Worm (Caenorhabditis elegans) whole organism, early embryonic: ENCODE data around the gene F58A4.2.

ENCODE experiments used
- B0310.2 ChIP-seq: sonication (generic microtip); optimal IDR thresholded peaks from 2 replicates; lab custom pipeline; 2016; ENCODE audit warnings: mild to moderate bottlenecking, missing genetic modification characterization, missing compliant biosample characterization
- F13C5.2 ChIP-seq: sonication (generic microtip); optimal IDR thresholded peaks from 2 replicates; lab custom pipeline; 2017; ENCODE audit warnings: mild to moderate bottlenecking, missing genetic modification characterization, inconsistent platforms, missing compliant biosample characterization
- aly-1 ChIP-seq: sonication (generic microtip); optimal IDR thresholded peaks from 2 replicates; lab custom pipeline; 2016; ENCODE audit warnings: missing genetic modification characterization, missing compliant biosample characterization
- ama-1 ChIP-seq: fragments of 150-350 bp; optimal IDR thresholded peaks from 2 replicates; lab custom pipeline; 2014
- ceh-13 ChIP-seq: fragments of 200-800 bp; sonication (Bioruptor generic); optimal IDR thresholded peaks from 2 replicates; lab custom pipeline; 2018; ENCODE audit warnings: mild to moderate bottlenecking, missing genetic modification characterization, missing compliant biosample characterization
- ceh-36 ChIP-seq: sonication (generic microtip); optimal IDR thresholded peaks from 2 replicates; lab custom pipeline; 2016; ENCODE audit warnings: missing genetic modification characterization, inconsistent platforms, missing compliant biosample characterization
- ets-7 ChIP-seq: sonication (generic microtip); optimal IDR thresholded peaks from 2 replicates; lab custom pipeline; 2016; ENCODE audit warnings: missing genotype, missing genetic modification characterization, missing compliant biosample characterization
- flt-1 ChIP-seq: fragments of 200-800 bp; sonication (Bioruptor generic); IDR thresholded peaks from 2 replicates; pipeline ENCODE4 v1.3.6; 2022; ENCODE audit warnings: missing genetic modification characterization, missing compliant biosample characterization
- hmbx-1 ChIP-seq: sonication (generic microtip); optimal IDR thresholded peaks from 2 replicates; lab custom pipeline; 2016; ENCODE audit warnings: mild to moderate bottlenecking, missing genetic modification characterization, missing compliant biosample characterization
- hmg-4 ChIP-seq: fragments of 200-800 bp; sonication (Bioruptor generic); optimal IDR thresholded peaks from 2 replicates; lab custom pipeline; 2018; ENCODE audit warnings: mild to moderate bottlenecking, missing genetic modification characterization, missing compliant biosample characterization
- hnd-1 ChIP-seq: sonication (generic microtip); optimal IDR thresholded peaks from 2 replicates; lab custom pipeline; 2016; ENCODE audit warnings: missing genetic modification characterization, missing compliant biosample characterization
- pes-1 ChIP-seq: fragments of 200-800 bp; sonication (Bioruptor generic); IDR thresholded peaks from 2 replicates; pipeline ENCODE4 v1.3.6; 2022; ENCODE audit warnings: missing genetic modification reagents, missing genetic modification characterization, missing compliant biosample characterization
- scrt-1 ChIP-seq: fragments of 200-800 bp; sonication (Bioruptor generic); IDR thresholded peaks from 2 replicates; pipeline ENCODE4 v1.3.6; 2022; ENCODE audit warnings: missing genetic modification characterization, missing compliant biosample characterization
- sea-1 ChIP-seq: fragments of 200-800 bp; sonication (Bioruptor generic); conservative IDR thresholded peaks from 2 replicates; pipeline ENCODE4 v1.3.6; 2022; ENCODE audit warnings: missing genetic modification characterization, missing compliant biosample characterization
- tbx-11 ChIP-seq: fragments of 200-800 bp; sonication (Bioruptor generic); IDR thresholded peaks from 2 replicates; pipeline ENCODE4 v1.3.6; 2022; ENCODE audit warnings: missing genetic modification characterization, missing compliant biosample characterization
- tbx-37 ChIP-seq: fragments of 200-800 bp; sonication (Bioruptor generic); conservative IDR thresholded peaks from 2 replicates; pipeline ENCODE4 v1.3.6; 2022; ENCODE audit warnings: missing genetic modification reagents, missing genetic modification characterization, missing compliant biosample characterization
- tra-4 ChIP-seq: sonication (generic microtip); optimal IDR thresholded peaks from 2 replicates; lab custom pipeline; 2017; ENCODE audit warnings: missing genetic modification characterization, missing compliant biosample characterization

F58A4.2 gene

DNA sequence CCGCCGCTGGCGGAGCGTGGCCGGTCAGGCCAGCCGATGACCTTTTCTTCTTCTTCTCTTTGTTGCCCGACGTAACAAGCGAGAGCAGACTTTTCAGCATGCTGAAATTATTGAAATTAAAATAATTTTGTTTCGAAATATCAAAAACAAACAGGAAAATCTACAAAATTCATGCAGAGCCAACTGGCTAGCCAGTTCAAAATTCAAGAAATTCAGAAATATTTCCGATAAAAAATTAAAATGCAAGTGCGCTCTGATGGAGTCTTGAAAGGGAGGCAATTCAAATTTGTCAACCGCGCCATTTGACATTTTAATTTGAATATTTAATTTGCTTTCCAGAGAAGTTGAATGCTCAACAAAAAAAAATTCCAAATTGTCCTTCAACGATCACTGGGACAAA is at the start of gene F58A4.2:
Gene F58A4.2, minus strand, starts transcription at position 101 of the 400 bp plus-strand sequence.
- TF ChIP-seq tbx-11 (GFP tag; lab: Robert Waterston, UW), result no peak
- TF ChIP-seq ceh-13 (GFP tag; lab: Kevin White, UChicago), result no peak
- TF ChIP-seq ama-1 (lab: Kevin White, UChicago), result no peak
- TF ChIP-seq ets-7, result no peak
- TF ChIP-seq B0310.2 (tag; lab: Kevin White, UChicago), result no peak
- no peak for TF ChIP-seq tbx-37 (GFP tag; lab: Robert Waterston, UW)
- TF ChIP-seq sea-1 (GFP tag; lab: Robert Waterston, UW), result no peak
- TF ChIP-seq aly-1 (tag; lab: Kevin White, UChicago), result no peak
- no peak for TF ChIP-seq hmg-4
- TF ChIP-seq flt-1 (GFP tag; lab: Robert Waterston, UW), result no peak
- TF ChIP-seq hnd-1 (tag; lab: Kevin White, UChicago), result no peak
- no peak for TF ChIP-seq tra-4 (tag; lab: Kevin White, UChicago)
- TF ChIP-seq scrt-1 (GFP tag; lab: Robert Waterston, UW), result no peak
- TF ChIP-seq pes-1 (GFP tag; lab: Robert Waterston, UW), result no peak
- TF ChIP-seq F13C5.2 (tag; lab: Kevin White, UChicago), result no peak

ce11 chrIII:9646440-9647021 is 46.0 kb upstream of the F58A4.2 start:
- TF ChIP-seq ceh-13 (GFP tag; lab: Kevin White, UChicago) (no peak), ets-7 (no peak), tra-4 (tag; lab: Kevin White, UChicago) (no peak), hnd-1 (tag; lab: Kevin White, UChicago) (no peak)

- TF ChIP-seq ets-7 (no peak), sea-1 (GFP tag; lab: Robert Waterston, UW) (no peak), F13C5.2 (tag; lab: Kevin White, UChicago) (no peak), flt-1 (GFP tag; lab: Robert Waterston, UW) (no peak), ama-1 (lab: Kevin White, UChicago) (no peak), aly-1 (tag; lab: Kevin White, UChicago) (no peak), tbx-11 (GFP tag; lab: Robert Waterston, UW) (no peak), scrt-1 (GFP tag; lab: Robert Waterston, UW) (no peak), tra-4 (tag; lab: Kevin White, UChicago) (no peak), tbx-37 (GFP tag; lab: Robert Waterston, UW) (no peak), ceh-13 (GFP tag; lab: Kevin White, UChicago) (no peak), hmg-4 (no peak), hnd-1 (tag; lab: Kevin White, UChicago) (no peak)
Measured at ce11 chrIII:9645099-9645498, 44.6 kb upstream of the F58A4.2 start.

- TF ChIP-seq B0310.2 (tag; lab: Kevin White, UChicago), result no peak
- TF ChIP-seq tbx-37 (GFP tag; lab: Robert Waterston, UW), result no peak
- TF ChIP-seq hmg-4, result peak; percentile 6
- no peak for TF ChIP-seq ets-7
Measured at ce11 chrIII:9642110-9642509, 41.6 kb upstream of the F58A4.2 start.

ce11 chrIII:9639281-9640050 is 38.9 kb upstream of the F58A4.2 start:
- TF ChIP-seq sea-1 (GFP tag; lab: Robert Waterston, UW) (no peak), B0310.2 (tag; lab: Kevin White, UChicago) (no peak), hnd-1 (tag; lab: Kevin White, UChicago) (no peak), pes-1 (GFP tag; lab: Robert Waterston, UW) (no peak), scrt-1 (GFP tag; lab: Robert Waterston, UW) (no peak), tra-4 (tag; lab: Kevin White, UChicago) (no peak), ceh-36 (tag; lab: Kevin White, UChicago) (no peak), hmbx-1 (tag; lab: Kevin White, UChicago) (no peak), tbx-11 (GFP tag; lab: Robert Waterston, UW) (no peak), aly-1 (tag; lab: Kevin White, UChicago) (no peak), flt-1 (GFP tag; lab: Robert Waterston, UW) (no peak), hmg-4 (no peak), ceh-13 (GFP tag; lab: Kevin White, UChicago) (no peak), tbx-37 (GFP tag; lab: Robert Waterston, UW) (no peak)

- TF ChIP-seq aly-1 (tag; lab: Kevin White, UChicago) (no peak), B0310.2 (tag; lab: Kevin White, UChicago) (no peak), hmbx-1 (tag; lab: Kevin White, UChicago) (no peak), F13C5.2 (tag; lab: Kevin White, UChicago) (no peak), tbx-11 (GFP tag; lab: Robert Waterston, UW) (no peak), ceh-13 (GFP tag; lab: Kevin White, UChicago) (no peak), ets-7 (no peak)
Measured at ce11 chrIII:9638159-9638754, 37.7 kb upstream of the F58A4.2 start.

DNA sequence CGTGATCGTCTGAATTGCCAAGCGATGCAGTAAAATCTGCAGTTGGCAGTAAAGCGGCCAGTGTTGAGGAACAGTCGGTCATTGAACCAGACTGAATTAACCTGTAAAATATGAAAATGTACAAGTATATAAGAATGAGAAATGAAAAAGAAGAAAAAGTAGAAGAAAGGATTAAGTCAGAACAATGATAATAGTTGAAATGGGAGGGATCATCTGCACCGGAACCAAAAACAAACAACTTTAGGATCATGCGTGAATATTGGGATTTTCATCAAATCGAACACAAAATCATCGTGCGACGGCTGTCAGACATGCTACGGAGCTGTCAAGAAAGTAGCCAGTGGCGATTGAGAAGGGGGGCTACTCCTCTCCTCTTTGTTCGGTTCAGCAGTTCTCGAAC is 36.5 kb upstream of the F58A4.2 start, which contains the start of gene gei-13:
Gene gei-13, minus strand, starts transcription at position 101 of the 400 bp plus-strand sequence.
- TF ChIP-seq hmg-4, result no peak
- TF ChIP-seq scrt-1 (GFP tag; lab: Robert Waterston, UW), result no peak
- TF ChIP-seq tra-4 (tag; lab: Kevin White, UChicago), result no peak
- no peak for TF ChIP-seq ceh-36 (tag; lab: Kevin White, UChicago)
- no peak for TF ChIP-seq pes-1 (GFP tag; lab: Robert Waterston, UW)
- no peak for TF ChIP-seq tbx-37 (GFP tag; lab: Robert Waterston, UW)
- TF ChIP-seq F13C5.2 (tag; lab: Kevin White, UChicago), result no peak
- TF ChIP-seq ets-7, result no peak
- TF ChIP-seq ceh-13 (GFP tag; lab: Kevin White, UChicago), result no peak
- no peak for TF ChIP-seq tbx-11 (GFP tag; lab: Robert Waterston, UW)
